Fruit fly (Drosophila melanogaster) whole organism, embryonic: Measurements from ENCODE around the gene Sbf.

Experiments
- Bdp1 ChIP-seq: fragments of 200-800 bp; sonication (Bioruptor generic); optimal IDR thresholded peaks from 3 replicates; lab custom pipeline; 2016; ENCODE audit warnings: missing biosample characterization, missing genetic modification characterization
- CG10267 ChIP-seq: fragments of 200-800 bp; sonication (Bioruptor generic); optimal IDR thresholded peaks from 2 replicates; lab custom pipeline; 2018; ENCODE audit warnings: missing biosample characterization, mild to moderate bottlenecking, missing genetic modification characterization, moderate library complexity
- CG11398 ChIP-seq: fragments of 200-800 bp; sonication (Bioruptor generic); optimal IDR thresholded peaks from 2 replicates; lab custom pipeline; 2016; ENCODE audit warnings: missing biosample characterization, missing genetic modification characterization
- CG12391 ChIP-seq: fragments of 200-800 bp; sonication (Bioruptor generic); optimal IDR thresholded peaks from 3 replicates; lab custom pipeline; 2018; ENCODE audit warnings: missing biosample characterization, mild to moderate bottlenecking, missing genetic modification characterization, moderate library complexity
- CG12744 ChIP-seq: fragments of 200-800 bp; sonication (Bioruptor generic); optimal IDR thresholded peaks from 2 replicates; lab custom pipeline; 2016; ENCODE audit warnings: missing biosample characterization, missing genetic modification characterization
- CG14014 ChIP-seq: fragments of 200-800 bp; sonication (Bioruptor generic); IDR thresholded peaks from 2 replicates; pipeline ENCODE4 v1.3.6; 2022; ENCODE audit warnings: missing biosample characterization, missing genetic modification characterization
- CG1529 ChIP-seq: fragments of 200-800 bp; sonication (Bioruptor generic); optimal IDR thresholded peaks from 3 replicates; lab custom pipeline; 2018; ENCODE audit warnings: missing biosample characterization, missing genetic modification characterization
- CG15479 ChIP-seq: fragments of 200-800 bp; sonication (Bioruptor generic); optimal IDR thresholded peaks from 3 replicates; lab custom pipeline; 2019; ENCODE audit warnings: missing biosample characterization, mild to moderate bottlenecking, missing genetic modification characterization, moderate library complexity
- CG18619 ChIP-seq: fragments of 200-800 bp; sonication (Bioruptor generic); optimal IDR thresholded peaks from 3 replicates; lab custom pipeline; 2017; ENCODE audit warnings: missing biosample characterization, mild to moderate bottlenecking, missing genetic modification characterization
- CG2116 ChIP-seq: fragments of 200-800 bp; sonication (Bioruptor generic); optimal IDR thresholded peaks from 3 replicates; lab custom pipeline; 2018; ENCODE audit warnings: missing biosample characterization, mild to moderate bottlenecking, missing genetic modification characterization
- CG32772 ChIP-seq: fragments of 200-800 bp; sonication (Bioruptor generic); IDR thresholded peaks from 2 replicates; pipeline ENCODE4 v1.3.6; 2022; ENCODE audit warnings: missing biosample characterization, missing genetic modification characterization
- CG33557 ChIP-seq: fragments of 200-800 bp; sonication (Bioruptor generic); optimal IDR thresholded peaks from 2 replicates; lab custom pipeline; 2019; ENCODE audit warnings: missing biosample characterization, mild to moderate bottlenecking, missing genetic modification characterization, moderate library complexity
- CG34376 ChIP-seq: fragments of 200-800 bp; sonication (Bioruptor generic); optimal IDR thresholded peaks from 2 replicates; lab custom pipeline; 2018; ENCODE audit warnings: missing biosample characterization, mild to moderate bottlenecking, missing genetic modification characterization
- CG4360 ChIP-seq: fragments of 200-800 bp; sonication (Bioruptor generic); IDR thresholded peaks from 2 replicates; pipeline ENCODE4 v1.3.6; 2022; ENCODE audit warnings: missing biosample characterization, missing genetic modification characterization
- CG4820 ChIP-seq: fragments of 200-800 bp; sonication (Bioruptor generic); optimal IDR thresholded peaks from 3 replicates; lab custom pipeline; 2016; ENCODE audit warnings: missing biosample characterization, missing genetic modification characterization
- CG4854 ChIP-seq: fragments of 200-800 bp; sonication (Bioruptor generic); optimal IDR thresholded peaks from 2 replicates; lab custom pipeline; 2016; ENCODE audit warnings: missing biosample characterization, missing genetic modification characterization, inconsistent platforms
- CG6813 ChIP-seq: fragments of 200-800 bp; sonication (Bioruptor generic); optimal IDR thresholded peaks from 2 replicates; lab custom pipeline; 2017; ENCODE audit warnings: missing biosample characterization, missing genetic modification characterization, mild to moderate bottlenecking, moderate library complexity, missing genetic modification reagents
- CG7987 ChIP-seq: fragments of 200-800 bp; sonication (Bioruptor generic); optimal IDR thresholded peaks from 2 replicates; lab custom pipeline; 2018; ENCODE audit warnings: missing biosample characterization, mild to moderate bottlenecking, missing genetic modification characterization, moderate library complexity
- CG8290 ChIP-seq, 3 experiments: fragments of 200-800 bp; sonication (Bioruptor generic); optimal IDR thresholded peaks; 2 replicates each; lab custom pipeline; 2016 to 2019; ENCODE audit warnings: missing biosample characterization in 3 of 3, missing genetic modification characterization in 3 of 3, mild to moderate bottlenecking in 2 of 3, moderate library complexity in 1 of 3
- CG8388 ChIP-seq: fragments of 200-800 bp; sonication (Bioruptor generic); optimal IDR thresholded peaks from 2 replicates; lab custom pipeline; 2019; ENCODE audit warnings: missing biosample characterization, mild to moderate bottlenecking, missing genetic modification characterization, moderate library complexity
- CG8924 ChIP-seq: fragments of 200-800 bp; optimal IDR thresholded peaks from 3 replicates; lab custom pipeline; 2019; ENCODE audit warnings: missing biosample characterization, mild to moderate bottlenecking, missing genetic modification characterization, moderate library complexity
- CG9215 ChIP-seq: fragments of 200-800 bp; sonication (Bioruptor generic); IDR thresholded peaks from 2 replicates; pipeline ENCODE4 v1.3.6; 2022; ENCODE audit warnings: missing biosample characterization, missing genetic modification characterization
- CG9727 ChIP-seq: fragments of 200-800 bp; sonication (Bioruptor generic); optimal IDR thresholded peaks from 3 replicates; lab custom pipeline; 2017; ENCODE audit warnings: missing biosample characterization, mild to moderate bottlenecking, missing genetic modification characterization
- Dip2 ChIP-seq: fragments of 200-800 bp; sonication (Bioruptor generic); IDR thresholded peaks from 2 replicates; pipeline ENCODE4 v1.3.6; 2022; ENCODE audit warnings: missing biosample characterization, missing genetic modification characterization
- Dp ChIP-seq: fragments of 200-800 bp; sonication (Bioruptor generic); optimal IDR thresholded peaks from 2 replicates; lab custom pipeline; 2018; ENCODE audit warnings: missing biosample characterization, mild to moderate bottlenecking, missing genetic modification characterization, moderate library complexity
- E2f2 ChIP-seq: fragments of 200-800 bp; sonication (Bioruptor generic); IDR thresholded peaks from 2 replicates; pipeline ENCODE4 v1.3.6; 2022; ENCODE audit warnings: missing biosample characterization, missing genetic modification characterization
- Eip74EF ChIP-seq, 2 experiments: fragments of 200-800 bp in 1 of 2; fragments of >200 bp in 1 of 2; sonication (Bioruptor generic) in 1 of 2; optimal IDR thresholded peaks; 2 replicates each; lab custom pipeline; 2017 to 2019; ENCODE audit warnings: missing biosample characterization in 2 of 2, missing genetic modification characterization in 2 of 2, mild to moderate bottlenecking in 1 of 2, moderate library complexity in 1 of 2
- Fer3 ChIP-seq: fragments of 200-800 bp; sonication (Bioruptor generic); optimal IDR thresholded peaks from 2 replicates; lab custom pipeline; 2018; ENCODE audit warnings: missing biosample characterization, mild to moderate bottlenecking, missing genetic modification characterization, moderate library complexity
- HLHmδ ChIP-seq: fragments of 200-800 bp; sonication (Bioruptor generic); optimal IDR thresholded peaks from 2 replicates; lab custom pipeline; 2018; ENCODE audit warnings: missing biosample characterization, mild to moderate bottlenecking, missing genetic modification characterization, moderate library complexity
- HmgZ ChIP-seq: fragments of 200-800 bp; sonication (Bioruptor generic); optimal IDR thresholded peaks from 2 replicates; lab custom pipeline; 2018; ENCODE audit warnings: missing biosample characterization, mild to moderate bottlenecking, missing genetic modification characterization
- Usf ChIP-seq: fragments of 200-800 bp; sonication (Bioruptor generic); optimal IDR thresholded peaks from 2 replicates; lab custom pipeline; 2017; ENCODE audit warnings: missing genotype, missing biosample characterization, missing genetic modification characterization
- bsh ChIP-seq, 2 experiments: fragments of 200-800 bp; sonication (Bioruptor generic); optimal IDR thresholded peaks; 2 replicates each; lab custom pipeline; 2017 to 2018; ENCODE audit warnings: mild to moderate bottlenecking in 2 of 2, missing biosample characterization in 2 of 2, missing genetic modification characterization in 2 of 2, moderate library complexity in 1 of 2
- cas ChIP-seq: fragments of 200-800 bp; sonication (Bioruptor generic); IDR thresholded peaks from 2 replicates; pipeline ENCODE4 v1.3.6; 2022; ENCODE audit warnings: missing biosample characterization, missing genetic modification characterization
- dati ChIP-seq: fragments of 200-800 bp; sonication (Bioruptor generic); IDR thresholded peaks from 2 replicates; pipeline ENCODE4 v1.3.6; 2022; ENCODE audit warnings: missing biosample characterization, missing genetic modification characterization
- disco-r ChIP-seq: fragments of 200-800 bp; sonication (Bioruptor generic); optimal IDR thresholded peaks from 2 replicates; lab custom pipeline; 2016; ENCODE audit warnings: missing biosample characterization, missing genetic modification characterization
- h ChIP-seq: fragments of >200 bp; optimal IDR thresholded peaks from 2 replicates; lab custom pipeline; 2017
- her ChIP-seq: fragments of 200-800 bp; sonication (Bioruptor generic); optimal IDR thresholded peaks from 2 replicates; lab custom pipeline; 2016; ENCODE audit warnings: missing biosample characterization, missing genetic modification characterization
- ken ChIP-seq: fragments of 200-800 bp; sonication (Bioruptor generic); IDR thresholded peaks from 3 replicates; pipeline ENCODE4 v1.3.6; 2022; ENCODE audit warnings: missing biosample characterization, missing genetic modification characterization
- klu ChIP-seq: fragments of 200-800 bp; sonication (Bioruptor generic); IDR thresholded peaks from 2 replicates; pipeline ENCODE4 v1.3.6; 2022; ENCODE audit warnings: missing biosample characterization, missing genetic modification characterization
- kni ChIP-seq: fragments of 200-800 bp; sonication (Bioruptor generic); optimal IDR thresholded peaks from 3 replicates; lab custom pipeline; 2017; ENCODE audit warnings: mild to moderate bottlenecking, missing biosample characterization, missing genetic modification reagents, missing genetic modification characterization
- luna ChIP-seq: fragments of 200-800 bp; sonication (Bioruptor generic); optimal IDR thresholded peaks from 2 replicates; lab custom pipeline; 2016; ENCODE audit warnings: missing biosample characterization, missing genetic modification characterization
- odd ChIP-seq: fragments of 200-800 bp; sonication (Bioruptor generic); optimal IDR thresholded peaks from 2 replicates; lab custom pipeline; 2017; ENCODE audit warnings: missing biosample characterization, mild to moderate bottlenecking, missing genetic modification characterization
- pho ChIP-seq: fragments of 200-800 bp; sonication (Bioruptor generic); optimal IDR thresholded peaks from 2 replicates; lab custom pipeline; 2016; ENCODE audit warnings: missing biosample characterization, missing genetic modification characterization
- slp2 ChIP-seq: fragments of 200-800 bp; sonication (Bioruptor generic); optimal IDR thresholded peaks from 2 replicates; lab custom pipeline; 2016; ENCODE audit warnings: missing biosample characterization, missing genetic modification characterization
- so ChIP-seq: fragments of 200-800 bp; sonication (Bioruptor generic); IDR thresholded peaks from 3 replicates; pipeline ENCODE4 v1.3.6; 2022; ENCODE audit warnings: missing biosample characterization, missing genetic modification characterization
- tll ChIP-seq, 2 experiments: fragments of 200-800 bp in 1 of 2; fragments of >200 bp in 1 of 2; sonication (Bioruptor generic) in 1 of 2; optimal IDR thresholded peaks; 2 replicates each; lab custom pipeline; 2017 to 2019; ENCODE audit warnings: missing biosample characterization in 2 of 2, missing genetic modification characterization in 2 of 2, mild to moderate bottlenecking in 1 of 2, moderate library complexity in 1 of 2
- unc-4 ChIP-seq: fragments of 200-800 bp; sonication (Bioruptor generic); IDR thresholded peaks from 2 replicates; pipeline ENCODE4 v1.3.6; 2022; ENCODE audit warnings: missing biosample characterization, missing genetic modification characterization; ENCODE audit not compliant: partially characterized antibody
- wdn ChIP-seq: fragments of 200-800 bp; sonication (Bioruptor generic); IDR thresholded peaks from 2 replicates; pipeline ENCODE4 v1.3.6; 2022; ENCODE audit warnings: missing biosample characterization, missing genetic modification characterization
- zf30C ChIP-seq: fragments of 200-800 bp; sonication (Bioruptor generic); optimal IDR thresholded peaks from 3 replicates; lab custom pipeline; 2018; ENCODE audit warnings: missing biosample characterization, mild to moderate bottlenecking, missing genetic modification characterization

Sbf gene

dm6 chr3R:11760669-11761387, 35.9 kb downstream of the Sbf start (continued):
- TF ChIP-seq tll (GFP tag; optimal IDR thresholded peaks at IDR 0.05; lab: Kevin White, UChicago) (peak in 1 of 2 experiments; percentile 82), CG9727 (peak; percentile 100), cas (no peak), unc-4 (GFP tag; lab: Robert Waterston, UW) (no peak), CG18619 (GFP tag; lab: Kevin White, UChicago) (peak; percentile 100), disco-r (GFP tag; lab: Kevin White, UChicago) (peak; percentile 100), Eip74EF (GFP tag; optimal IDR thresholded peaks at IDR 0.05; lab: Kevin White, UChicago) (peak; percentile 47 to 99), pho (GFP tag; lab: Kevin White, UChicago) (peak; percentile 100), h (lab: Kevin White, UChicago) (no peak), dati (no peak), so (GFP tag; lab: Robert Waterston, UW) (no peak), bsh (GFP tag; optimal IDR thresholded peaks at IDR 0.05; lab: Kevin White, UChicago) (peak; percentile 100), kni (peak; percentile 99), ken (no peak), CG32772 (GFP tag; lab: Robert Waterston, UW) (no peak), zf30C (GFP tag; lab: Kevin White, UChicago) (peak; percentile 100), CG8290 (GFP tag; optimal IDR thresholded peaks at IDR 0.05; lab: Kevin White, UChicago) (peak; percentile 100), CG8290 (tag; optimal IDR thresholded peaks at IDR 0.05; lab: Kevin White, UChicago) (peak; percentile 99 to 100), HLHmδ (GFP tag; lab: Kevin White, UChicago) (peak; percentile 87), CG34376 (GFP tag; lab: Kevin White, UChicago) (peak; percentile 100), wdn (GFP tag; lab: Robert Waterston, UW) (no peak), her (GFP tag; lab: Kevin White, UChicago) (peak; percentile 99), CG33557 (GFP tag; lab: Kevin White, UChicago) (peak; percentile 100), Usf (GFP tag; lab: Kevin White, UChicago) (peak; percentile 99), CG6813 (GFP tag; lab: Kevin White, UChicago) (peak; percentile 100), odd (GFP tag; lab: Kevin White, UChicago) (peak; percentile 100), Bdp1 (peak; percentile 97), klu (no peak), CG12744 (GFP tag; lab: Kevin White, UChicago) (peak; percentile 100), CG1529 (GFP tag; lab: Kevin White, UChicago) (peak; percentile 99), luna (GFP tag; lab: Kevin White, UChicago) (peak; percentile 100), CG2116 (GFP tag; lab: Kevin White, UChicago) (peak; percentile 93), Fer3 (tag; lab: Kevin White, UChicago) (peak; percentile 100), Dp (GFP tag; lab: Kevin White, UChicago) (peak; percentile 60), HmgZ (tag; lab: Kevin White, UChicago) (peak; percentile 100), CG10267 (tag; lab: Kevin White, UChicago) (peak; percentile 99), CG9215 (GFP tag; lab: Robert Waterston, UW) (no peak), CG14014 (GFP tag; lab: Robert Waterston, UW) (no peak), CG8924 (tag; lab: Kevin White, UChicago) (peak; percentile 100), CG4854 (peak; percentile 100), CG8388 (GFP tag; lab: Kevin White, UChicago) (peak; percentile 100), slp2 (GFP tag; lab: Kevin White, UChicago) (peak; percentile 100), CG12391 (tag; lab: Kevin White, UChicago) (peak; percentile 100), Dip2 (GFP tag; lab: Robert Waterston, UW) (no peak), CG4820 (peak; percentile 99), CG11398 (peak; percentile 100), CG7987 (GFP tag; lab: Kevin White, UChicago) (peak; percentile 99), E2f2 (GFP tag; lab: Robert Waterston, UW) (no peak), CG15479 (GFP tag; lab: Kevin White, UChicago) (peak; percentile 82), CG4360 (GFP tag; lab: Robert Waterston, UW) (no peak)
